Fruit fly (Drosophila melanogaster) whole organism, larva: ENCODE data around the gene CG12608.

Experiments used
- noc ChIP-seq: fragments of 200-800 bp; sonication (Bioruptor generic); optimal IDR thresholded peaks from 3 replicates; lab custom pipeline; 2019; ENCODE audit warnings: missing biosample characterization, mild to moderate bottlenecking, missing genetic modification characterization, moderate library complexity

The CG12608 gene

dm6 chrX:15335845-15336453, 8.5 kb downstream of the CG12608 start:
- peak; percentile 92 for TF ChIP-seq noc (tag; lab: Kevin White, UChicago)

- no peak for TF ChIP-seq noc (tag; lab: Kevin White, UChicago)
Observed at dm6 chrX:15334999-15335398, 9.4 kb downstream of the CG12608 start.

dm6 chrX:15333066-15333874, 11.2 kb downstream of the CG12608 start, which contains the start of the genes CG9114 and HDAC6:
CG9114 (minus strand) TSS chrX:15333154.
HDAC6 (plus strand) TSS chrX:15333310.
- peak; percentile 15 for TF ChIP-seq noc (tag; lab: Kevin White, UChicago)

- no peak for TF ChIP-seq noc (tag; lab: Kevin White, UChicago)
Observed at dm6 chrX:15328148-15328718, 16.2 kb downstream of the CG12608 start, which contains the start of gene dah. dah (plus strand) TSS chrX:15328342.

dm6 chrX:15323302-15323880, 21.0 kb downstream of the CG12608 start:
- TF ChIP-seq noc (tag; lab: Kevin White, UChicago): peak; percentile 66

- no peak for TF ChIP-seq noc (tag; lab: Kevin White, UChicago)
Observed at dm6 chrX:15320973-15321372, 23.5 kb downstream of the CG12608 start.

- no peak for TF ChIP-seq noc (tag; lab: Kevin White, UChicago)
Observed at dm6 chrX:15320522-15320921, 23.9 kb downstream of the CG12608 start.

- peak; percentile 25 for TF ChIP-seq noc (tag; lab: Kevin White, UChicago)
Observed at dm6 chrX:15319699-15320482, 24.5 kb downstream of the CG12608 start.

- peak; percentile 9 for TF ChIP-seq noc (tag; lab: Kevin White, UChicago)
Observed at dm6 chrX:15319290-15319689, 25.1 kb downstream of the CG12608 start, which contains the start of gene Top1. Top1 (plus strand) TSS chrX:15319479.

- no peak for TF ChIP-seq noc (tag; lab: Kevin White, UChicago)
Observed at dm6 chrX:15313829-15314324, 30.5 kb downstream of the CG12608 start.

dm6 chrX:15313389-15313788, 31.0 kb downstream of the CG12608 start:
- no peak for TF ChIP-seq noc (tag; lab: Kevin White, UChicago)

dm6 chrX:15312882-15313154, 31.6 kb downstream of the CG12608 start:
- TF ChIP-seq noc (tag; lab: Kevin White, UChicago): no peak

- no peak for TF ChIP-seq noc (tag; lab: Kevin White, UChicago)
Observed at dm6 chrX:15312074-15312881, 32.1 kb downstream of the CG12608 start.

dm6 chrX:15309918-15310317, 34.5 kb downstream of the CG12608 start:
- no peak for TF ChIP-seq noc (tag; lab: Kevin White, UChicago)
